Fruit fly (Drosophila melanogaster) whole organism, prepupa: ENCODE results near the gene Cul6.

Experiments used
- Ets21C ChIP-seq: fragments of 200-800 bp; sonication (Bioruptor generic); optimal IDR thresholded peaks from 3 replicates; lab custom pipeline; 2016; ENCODE audit warnings: missing biosample characterization, missing genetic modification characterization
- ss ChIP-seq, 2 experiments: fragments of 200-800 bp; sonication (Bioruptor generic); optimal IDR thresholded peaks; 2 replicates in 1 of 2; 3 replicates in 1 of 2; lab custom pipeline; 2017 to 2018; ENCODE audit warnings: mild to moderate bottlenecking in 2 of 2, missing biosample characterization in 2 of 2, missing genetic modification characterization in 2 of 2, moderate library complexity in 1 of 2

dm6 chr3L:13014693-13015092, 3.2 kb upstream of the Cul6 start:
- TF ChIP-seq ss (GFP tag; optimal IDR thresholded peaks at IDR 0.05; lab: Kevin White, UChicago) (no peak), Ets21C (GFP tag; lab: Kevin White, UChicago) (no peak)
